Worm (Caenorhabditis elegans) whole organism, midembryonic: ENCODE results near the gene K08D8.11.

ENCODE experiments used
- flt-1 ChIP-seq: fragments of 200-800 bp; sonication (Bioruptor generic); IDR thresholded peaks from 2 replicates; pipeline ENCODE4 v1.3.6; 2022; ENCODE audit warnings: missing genetic modification characterization, missing compliant biosample characterization
- klf-2 ChIP-seq: fragments of 200-800 bp; sonication (Bioruptor generic); conservative IDR thresholded peaks from 2 replicates; pipeline ENCODE4 v1.3.6; 2022; ENCODE audit warnings: missing genetic modification reagents, missing genetic modification characterization, missing compliant biosample characterization
- ref-1 ChIP-seq: fragments of 200-800 bp; sonication (Bioruptor generic); conservative IDR thresholded peaks from 2 replicates; pipeline ENCODE4 v1.3.6; 2022; ENCODE audit warnings: missing genetic modification reagents, missing genetic modification characterization, missing compliant biosample characterization

DNA sequence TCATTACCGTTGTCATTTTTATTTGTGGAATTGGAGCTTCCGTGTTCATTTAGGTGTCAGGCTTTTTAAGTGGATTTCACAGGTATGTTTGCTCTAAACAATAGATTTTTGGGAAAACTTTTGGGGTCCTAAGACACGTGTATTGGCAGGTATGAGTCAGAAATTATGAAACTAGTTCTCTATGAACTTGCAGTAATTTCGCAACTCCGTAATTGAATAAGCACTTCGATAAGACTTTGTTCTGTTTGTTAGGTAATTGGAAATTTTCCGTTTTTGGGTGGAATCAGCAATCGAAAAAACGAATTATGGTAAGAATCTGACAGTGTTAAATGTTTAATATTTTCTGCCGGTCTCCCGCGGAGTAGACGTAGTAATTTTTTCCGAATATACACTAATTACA, 2.0 kb downstream of the K08D8.11 start:
- TF ChIP-seq ref-1: no peak
- TF ChIP-seq flt-1 (GFP tag; lab: Robert Waterston, UW): no peak
- no peak for TF ChIP-seq klf-2 (GFP tag; lab: Robert Waterston, UW)
